Fruit fly (Drosophila melanogaster): ENCODE measurements around the gene CG5645.

CG5645 gene

DNA sequence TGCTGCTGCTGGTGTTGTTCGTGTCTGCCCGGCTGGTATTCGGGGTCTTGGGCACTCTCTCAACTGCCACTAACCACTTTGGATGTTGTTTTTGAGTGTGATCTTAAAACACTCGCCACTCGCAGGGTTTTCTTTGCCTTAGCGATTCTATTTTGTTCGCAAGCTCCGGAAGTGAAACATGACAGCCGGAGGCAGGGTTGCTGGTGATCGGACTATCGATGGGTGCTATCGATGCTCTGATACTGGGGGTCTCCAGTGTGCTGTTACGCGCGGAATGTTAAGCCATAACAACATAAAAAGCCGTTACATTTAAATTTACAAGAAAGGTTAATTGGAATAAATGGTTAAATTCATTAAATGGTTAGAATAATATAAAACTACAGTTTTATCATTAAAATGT is 11.5 kb downstream of the CG5645 start, which contains the start of gene yps (continued):
- TF ChIP-seq NFAT (GFP tag; IDR thresholded peaks at IDR 0.05) (peak; percentile 96), nerfin-2 (GFP tag; IDR thresholded peaks at IDR 0.05; ENCODE audit: partially characterized antibody) (0 out of 2 replicates have a peak, but pooled peaks have one; percentile 24), CG17802 (tag; optimal IDR thresholded peaks at IDR 0.05) (peak; percentile 84), CG33557 (GFP tag; optimal IDR thresholded peaks at IDR 0.05) (peak; percentile 95), CG11398 (GFP tag; optimal IDR thresholded peaks at IDR 0.05) (peak; percentile 96), Myb (GFP tag; optimal IDR thresholded peaks at IDR 0.05) (peak; percentile 98), slbo (GFP tag; IDR thresholded peaks at IDR 0.05) (peak; percentile 85), yki (optimal IDR thresholded peaks at IDR 0.05) (no peak), CG12769 (tag; optimal IDR thresholded peaks at IDR 0.05) (peak; percentile 93), CG17328 (GFP tag; IDR thresholded peaks at IDR 0.05) (peak; percentile 98), CG8290 (GFP tag; optimal IDR thresholded peaks at IDR 0.05) (peak; percentile 91), CG8290 (tag; optimal IDR thresholded peaks at IDR 0.05) (peak; percentile 88 to 99), CG9797 (GFP tag; optimal IDR thresholded peaks at IDR 0.05) (peak; percentile 73), CG1603 (tag; optimal IDR thresholded peaks at IDR 0.05) (peak; percentile 97), Hr39 (optimal IDR thresholded peaks at IDR 0.05) (no peak), sob (GFP tag; IDR thresholded peaks at IDR 0.05) (peak; percentile 95), CG2129 (GFP tag; IDR thresholded peaks at IDR 0.05; ENCODE audit: partially characterized antibody) (peak; percentile 33; the same call in 1 of the 2 replicates), CG6791 (GFP tag; IDR thresholded peaks at IDR 0.05; ENCODE audit: partially characterized antibody) (peak; percentile 81), Lim3 (GFP tag; IDR thresholded peaks at IDR 0.05) (no peak), cad (GFP tag; optimal IDR thresholded peaks at IDR 0.05) (no peak), CG10366 (GFP tag; IDR thresholded peaks at IDR 0.05) (peak; percentile 86), Aef1 (GFP tag; IDR thresholded peaks at IDR 0.05) (peak; percentile 65), pan (optimal IDR thresholded peaks at IDR 0.05) (no peak), pan (GFP tag; optimal IDR thresholded peaks at IDR 0.05 in 1 of 2, IDR thresholded peaks at IDR 0.05 in 1 of 2) (peak in 1 of 2 experiments; percentile 93), CG1647 (GFP tag; optimal IDR thresholded peaks at IDR 0.05) (peak; percentile 92), CG3838 (GFP tag; optimal IDR thresholded peaks at IDR 0.05) (peak; percentile 91), Rfx (GFP tag; IDR thresholded peaks at IDR 0.05) (peak; percentile 97), CG17359 (tag; optimal IDR thresholded peaks at IDR 0.05) (peak; percentile 93), CG15269 (tag; optimal IDR thresholded peaks at IDR 0.05) (peak; percentile 89), Jarid2 (GFP tag; optimal IDR thresholded peaks at IDR 0.05) (peak; percentile 85), Ravus (GFP tag; IDR thresholded peaks at IDR 0.05) (peak; percentile 65), B-H1 (GFP tag; IDR thresholded peaks at IDR 0.05) (peak; percentile 74; the same call in 2 of the 3 replicates), Xrp1 (GFP tag; IDR thresholded peaks at IDR 0.05) (peak; percentile 56; the same call in 1 of the 2 replicates), CG5953 (GFP tag; IDR thresholded peaks at IDR 0.05) (peak; percentile 88), Dip2 (GFP tag; IDR thresholded peaks at IDR 0.05) (no peak), CG13624 (GFP tag; optimal IDR thresholded peaks at IDR 0.05) (peak; percentile 94), fd96Cb (tag; optimal IDR thresholded peaks at IDR 0.05) (peak; percentile 71), CHES-1-like (GFP tag; optimal IDR thresholded peaks at IDR 0.05) (peak; percentile 96), so (GFP tag; IDR thresholded peaks at IDR 0.05) (peak; percentile 90), CG34376 (GFP tag; optimal IDR thresholded peaks at IDR 0.05) (peak; percentile 99), CG7357 (GFP tag; IDR thresholded peaks at IDR 0.05) (no peak), CG10147 (GFP tag; optimal IDR thresholded peaks at IDR 0.05) (peak; percentile 85), zen (tag; optimal IDR thresholded peaks at IDR 0.05) (peak; percentile 77), mam (GFP tag; optimal IDR thresholded peaks at IDR 0.05) (peak; percentile 77), Hr3 (GFP tag; optimal IDR thresholded peaks at IDR 0.05) (peak; percentile 74), pita (GFP tag; optimal IDR thresholded peaks at IDR 0.05) (no peak), CG15479 (GFP tag; optimal IDR thresholded peaks at IDR 0.05) (peak; percentile 1), Spps (tag; optimal IDR thresholded peaks at IDR 0.05) (peak; percentile 80), MTF-1 (GFP tag; optimal IDR thresholded peaks at IDR 0.05; ENCODE audit: borderline replicate concordance) (peak; percentile 99), twi (tag; optimal IDR thresholded peaks at IDR 0.05) (peak; percentile 80), CG6175 (GFP tag; IDR thresholded peaks at IDR 0.05) (peak; percentile 87), ken (GFP tag; IDR thresholded peaks at IDR 0.05) (peak; percentile 91)
